Fruit fly (Drosophila melanogaster) whole organism, embryonic: ENCODE measurements around the gene CG15742.

Experiments used
- Ada2b ChIP-seq: fragments of 200-800 bp; sonication (Bioruptor generic); IDR thresholded peaks from 2 replicates; pipeline ENCODE4 v1.3.6; 2022; ENCODE audit warnings: missing biosample characterization, missing genetic modification characterization
- CG1024 ChIP-seq: fragments of 200-800 bp; sonication (Bioruptor generic); IDR thresholded peaks from 2 replicates; pipeline ENCODE4 v1.3.6; 2022; ENCODE audit warnings: missing biosample characterization, missing genetic modification characterization
- CG10366 ChIP-seq: fragments of 200-800 bp; sonication (Bioruptor generic); IDR thresholded peaks from 2 replicates; pipeline ENCODE4 v1.3.6; 2022; ENCODE audit warnings: missing biosample characterization, missing genetic modification characterization
- CG12071 ChIP-seq: fragments of 200-800 bp; sonication (Bioruptor generic); optimal IDR thresholded peaks from 3 replicates; lab custom pipeline; 2018; ENCODE audit warnings: missing biosample characterization, mild to moderate bottlenecking, missing genetic modification characterization
- CG17385 ChIP-seq: fragments of 200-800 bp; sonication (Bioruptor generic); optimal IDR thresholded peaks from 3 replicates; lab custom pipeline; 2018; ENCODE audit warnings: missing biosample characterization, mild to moderate bottlenecking, missing genetic modification characterization
- CG2116 ChIP-seq: fragments of 200-800 bp; sonication (Bioruptor generic); optimal IDR thresholded peaks from 3 replicates; lab custom pipeline; 2018; ENCODE audit warnings: missing biosample characterization, mild to moderate bottlenecking, missing genetic modification characterization
- CG31388 ChIP-seq: fragments of 200-800 bp; sonication (Bioruptor generic); optimal IDR thresholded peaks from 2 replicates; lab custom pipeline; 2016; ENCODE audit warnings: missing biosample characterization, missing genetic modification characterization
- CG3847 ChIP-seq: fragments of 200-800 bp; sonication (Bioruptor generic); IDR thresholded peaks from 2 replicates; pipeline ENCODE4 v1.3.6; 2022; ENCODE audit warnings: missing biosample characterization, missing genetic modification characterization
- CG4730 ChIP-seq: fragments of 200-800 bp; sonication (Bioruptor generic); IDR thresholded peaks from 2 replicates; pipeline ENCODE4 v1.3.6; 2022; ENCODE audit warnings: missing biosample characterization, missing genetic modification characterization
- CG6689 ChIP-seq: fragments of 200-800 bp; sonication (Bioruptor generic); IDR thresholded peaks from 2 replicates; pipeline ENCODE4 v1.3.6; 2022; ENCODE audit warnings: missing biosample characterization, missing genetic modification characterization
- CG8290 ChIP-seq, 3 experiments: fragments of 200-800 bp; sonication (Bioruptor generic); optimal IDR thresholded peaks; 2 replicates each; lab custom pipeline; 2016 to 2019; ENCODE audit warnings: missing biosample characterization in 3 of 3, missing genetic modification characterization in 3 of 3, mild to moderate bottlenecking in 2 of 3, moderate library complexity in 1 of 3
- CG9609 ChIP-seq: fragments of 200-800 bp; sonication (Bioruptor generic); optimal IDR thresholded peaks from 3 replicates; lab custom pipeline; 2016; ENCODE audit warnings: missing biosample characterization, missing genetic modification characterization
- D19B ChIP-seq: fragments of 200-800 bp; sonication (Bioruptor generic); optimal IDR thresholded peaks from 2 replicates; lab custom pipeline; 2017; ENCODE audit warnings: missing biosample characterization, mild to moderate bottlenecking, missing genetic modification characterization
- Dfd ChIP-seq, 2 experiments: fragments of >200 bp; optimal IDR thresholded peaks; 2 replicates each; lab custom pipeline; 2017; ENCODE audit warnings: missing biosample characterization in 2 of 2, missing genetic modification characterization in 2 of 2
- E2f2 ChIP-seq: fragments of 200-800 bp; sonication (Bioruptor generic); IDR thresholded peaks from 2 replicates; pipeline ENCODE4 v1.3.6; 2022; ENCODE audit warnings: missing biosample characterization, missing genetic modification characterization
- Elba2 ChIP-seq: fragments of 200-800 bp; sonication (Bioruptor generic); optimal IDR thresholded peaks from 3 replicates; lab custom pipeline; 2016; ENCODE audit warnings: missing biosample characterization, missing genetic modification characterization
- HLH54F ChIP-seq: fragments of 200-800 bp; sonication (Bioruptor generic); optimal IDR thresholded peaks from 3 replicates; lab custom pipeline; 2016; ENCODE audit warnings: missing biosample characterization, missing genetic modification characterization
- Hand ChIP-seq: fragments of 200-800 bp; sonication (Bioruptor generic); optimal IDR thresholded peaks from 2 replicates; lab custom pipeline; 2017; ENCODE audit warnings: mild to moderate bottlenecking, missing biosample characterization, missing genetic modification reagents, missing genetic modification characterization
- Hr39 ChIP-seq: fragments of >200 bp; optimal IDR thresholded peaks from 2 replicates; lab custom pipeline; 2017
- MTF-1 ChIP-seq: fragments of 200-800 bp; sonication (Bioruptor generic); optimal IDR thresholded peaks from 2 replicates; lab custom pipeline; 2018; ENCODE audit warnings: missing biosample characterization, mild to moderate bottlenecking, missing genetic modification characterization, borderline replicate concordance
- Med ChIP-seq: fragments of 200-800 bp; sonication (Bioruptor generic); peaks from one replicate; lab custom pipeline; 2016; ENCODE audit warnings: missing biosample characterization, missing genetic modification characterization, mild to moderate bottlenecking, inconsistent platforms, moderate library complexity
- Nf-YA ChIP-seq: fragments of 200-800 bp; sonication (Bioruptor generic); IDR thresholded peaks from 2 replicates; pipeline ENCODE4 v1.3.6; 2022; ENCODE audit warnings: missing biosample characterization, missing genetic modification characterization
- NfI ChIP-seq: fragments of 200-800 bp; sonication (Bioruptor generic); optimal IDR thresholded peaks from 3 replicates; lab custom pipeline; 2018; ENCODE audit warnings: missing biosample characterization, mild to moderate bottlenecking, missing genetic modification characterization, moderate library complexity
- Opbp ChIP-seq: fragments of 200-800 bp; sonication (Bioruptor generic); IDR thresholded peaks from 3 replicates; pipeline ENCODE4 v1.3.6; 2022; ENCODE audit warnings: missing biosample characterization, missing genetic modification characterization; ENCODE audit not compliant: partially characterized antibody
- Pdp1 ChIP-seq, 2 experiments: fragments of 200-800 bp; sonication (Bioruptor generic); optimal IDR thresholded peaks; 3 replicates each; lab custom pipeline; 2016; ENCODE audit warnings: missing biosample characterization in 2 of 2, missing genetic modification characterization in 2 of 2, mild to moderate bottlenecking in 1 of 2, moderate library complexity in 1 of 2
- Sox100B ChIP-seq: fragments of 200-800 bp; sonication (Bioruptor generic); optimal IDR thresholded peaks from 3 replicates; lab custom pipeline; 2018; ENCODE audit warnings: missing biosample characterization, mild to moderate bottlenecking, missing genetic modification characterization
- Spps ChIP-seq: fragments of 200-800 bp; sonication (Bioruptor generic); optimal IDR thresholded peaks from 2 replicates; lab custom pipeline; 2018; ENCODE audit warnings: missing biosample characterization, mild to moderate bottlenecking, missing genetic modification characterization
- ase ChIP-seq: fragments of 200-800 bp; sonication (Bioruptor generic); IDR thresholded peaks from 3 replicates; pipeline ENCODE4 v1.3.6; 2022; ENCODE audit warnings: missing biosample characterization, missing genetic modification characterization
- cad ChIP-seq: fragments of >200 bp; optimal IDR thresholded peaks from 2 replicates; lab custom pipeline; 2017; ENCODE audit warnings: missing biosample characterization, missing genetic modification characterization
- cg ChIP-seq: fragments of 200-800 bp; sonication (Bioruptor generic); optimal IDR thresholded peaks from 3 replicates; lab custom pipeline; 2019; ENCODE audit warnings: missing biosample characterization, mild to moderate bottlenecking, missing genetic modification characterization, moderate library complexity
- crp ChIP-seq, 2 experiments: fragments of 200-800 bp; sonication (Bioruptor generic); optimal IDR thresholded peaks; 2 replicates in 1 of 2; 3 replicates in 1 of 2; lab custom pipeline; 2017; ENCODE audit warnings: missing biosample characterization in 2 of 2, missing genetic modification characterization in 2 of 2, mild to moderate bottlenecking in 1 of 2, moderate library complexity in 1 of 2
- dan ChIP-seq: fragments of 200-800 bp; sonication (Bioruptor generic); IDR thresholded peaks from 2 replicates; pipeline ENCODE4 v1.3.6; 2022; ENCODE audit warnings: missing biosample characterization, missing genetic modification characterization
- dpn ChIP-seq, 2 experiments: fragments of 200-800 bp; sonication (Bioruptor generic); optimal IDR thresholded peaks; 3 replicates each; lab custom pipeline; 2016; ENCODE audit warnings: missing biosample characterization in 2 of 2, missing genetic modification characterization in 2 of 2
- exex ChIP-seq: fragments of 200-800 bp; sonication (Bioruptor generic); optimal IDR thresholded peaks from 4 replicates; lab custom pipeline; 2018; ENCODE audit warnings: missing biosample characterization, mild to moderate bottlenecking, missing genetic modification characterization, moderate library complexity
- ftz-f1 ChIP-seq: fragments of 200-800 bp; sonication (Bioruptor generic); optimal IDR thresholded peaks from 2 replicates; lab custom pipeline; 2016; ENCODE audit warnings: missing biosample characterization, missing genetic modification characterization
- gce ChIP-seq: fragments of 200-800 bp; sonication (Bioruptor generic); IDR thresholded peaks from 3 replicates; pipeline ENCODE4 v1.3.6; 2022; ENCODE audit warnings: missing biosample characterization, missing genetic modification characterization
- gsb ChIP-seq: fragments of 200-800 bp; sonication (Bioruptor generic); IDR thresholded peaks from 2 replicates; pipeline ENCODE4 v1.3.6; 2022; ENCODE audit warnings: missing biosample characterization, missing genetic modification characterization
- hkb ChIP-seq, 2 experiments: fragments of 200-800 bp in 1 of 2; fragments of >200 bp in 1 of 2; sonication (Bioruptor generic) in 1 of 2; IDR thresholded peaks in 1 of 2; optimal IDR thresholded peaks in 1 of 2; 2 replicates each; pipeline versions ENCODE4 v1.3.6 to Lab custom; 2017 to 2022; ENCODE audit warnings: missing biosample characterization in 1 of 2, missing genetic modification characterization in 1 of 2
- lilli ChIP-seq: fragments of 200-800 bp; sonication (Bioruptor generic); optimal IDR thresholded peaks from 3 replicates; lab custom pipeline; 2016; ENCODE audit warnings: missing biosample characterization, missing genetic modification characterization
- mirr ChIP-seq: fragments of 200-800 bp; sonication (Bioruptor generic); optimal IDR thresholded peaks from 3 replicates; lab custom pipeline; 2018; ENCODE audit warnings: missing biosample characterization, mild to moderate bottlenecking, missing genetic modification characterization
- nom ChIP-seq: fragments of 200-800 bp; sonication (Bioruptor generic); optimal IDR thresholded peaks from 2 replicates; lab custom pipeline; 2017; ENCODE audit warnings: missing biosample characterization, missing genetic modification characterization, mild to moderate bottlenecking, moderate library complexity, missing genetic modification reagents
- repo ChIP-seq: fragments of 200-800 bp; sonication (Bioruptor generic); optimal IDR thresholded peaks from 2 replicates; lab custom pipeline; 2016; ENCODE audit warnings: missing biosample characterization, missing genetic modification characterization
- ro ChIP-seq: fragments of 200-800 bp; sonication (Bioruptor generic); IDR thresholded peaks from 2 replicates; pipeline ENCODE4 v1.3.6; 2022; ENCODE audit warnings: missing biosample characterization, missing genetic modification characterization
- ssp ChIP-seq: fragments of 200-800 bp; sonication (Bioruptor generic); IDR thresholded peaks from 2 replicates; pipeline ENCODE4 v1.3.6; 2022; ENCODE audit warnings: missing biosample characterization, missing genetic modification characterization
- tup ChIP-seq: fragments of 200-800 bp; sonication (Bioruptor generic); optimal IDR thresholded peaks from 2 replicates; lab custom pipeline; 2016; ENCODE audit warnings: missing biosample characterization, mild to moderate bottlenecking, missing genetic modification characterization, moderate library complexity
- vvl ChIP-seq: fragments of 200-800 bp; sonication (Bioruptor generic); IDR thresholded peaks from 2 replicates; pipeline ENCODE4 v1.3.6; 2022; ENCODE audit warnings: missing biosample characterization, missing genetic modification characterization
- wek ChIP-seq: fragments of 200-800 bp; sonication (Bioruptor generic); optimal IDR thresholded peaks from 3 replicates; lab custom pipeline; 2018; ENCODE audit warnings: missing biosample characterization, mild to moderate bottlenecking, missing genetic modification characterization, moderate library complexity
- zfh1 ChIP-seq: fragments of 200-800 bp; sonication (Bioruptor generic); IDR thresholded peaks from 3 replicates; pipeline ENCODE4 v1.3.6; 2022; ENCODE audit warnings: missing biosample characterization, missing genetic modification characterization

Gene CG15742

DNA sequence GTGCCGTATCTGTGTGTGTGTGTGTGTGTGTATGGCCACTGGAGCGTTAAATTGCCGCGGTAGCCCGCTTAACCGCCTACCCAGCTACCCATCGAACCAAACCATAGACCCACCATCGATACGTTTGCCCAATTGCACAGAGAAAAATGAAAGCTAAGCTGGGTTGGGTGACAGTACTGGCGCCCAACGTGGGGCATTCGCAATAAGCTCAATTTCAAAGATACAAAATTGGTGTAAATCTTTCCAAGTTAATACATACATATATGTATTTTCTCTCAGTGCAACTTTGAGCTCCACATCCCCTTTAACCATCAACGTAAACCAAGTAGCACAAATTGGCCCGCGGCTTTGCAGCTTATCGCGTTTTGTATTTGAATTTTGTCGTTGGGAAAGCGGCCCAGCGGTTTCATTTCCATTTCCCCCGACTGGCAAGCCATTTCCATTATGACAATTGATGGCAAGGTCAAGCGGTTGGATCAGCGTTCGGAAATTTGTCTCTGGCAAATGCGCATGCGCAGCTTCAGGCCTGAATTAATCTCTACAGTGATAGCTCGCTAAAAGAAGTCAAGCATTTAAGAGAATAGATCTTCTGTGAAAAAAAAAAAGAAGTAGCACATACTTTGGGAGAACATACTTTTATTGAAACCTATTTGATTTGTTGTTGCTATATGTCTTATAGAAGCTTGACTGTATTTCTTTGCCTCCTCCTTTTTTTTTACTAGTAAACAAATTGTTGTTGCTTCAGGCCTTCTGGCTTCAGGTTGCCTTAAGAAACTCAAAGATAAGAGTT, 25.7 kb downstream of the CG15742 start (continued):
- peak; percentile 71; the same call in 1 of the 2 replicates for TF ChIP-seq CG1024 (GFP tag; lab: Robert Waterston, UW)
- no peak for TF ChIP-seq cad (GFP tag; lab: Kevin White, UChicago)
- no peak for TF ChIP-seq Opbp (GFP tag; lab: Robert Waterston, UW)
- peak; percentile 42; the same call in 1 of the 2 replicates for TF ChIP-seq ssp (GFP tag; lab: Robert Waterston, UW)
- peak; percentile 58 for TF ChIP-seq CG12071
- TF ChIP-seq CG9609, result peak; percentile 59
- TF ChIP-seq Pdp1 (GFP tag; optimal IDR thresholded peaks at IDR 0.05; lab: Kevin White, UChicago), result peak; percentile 65
- TF ChIP-seq CG4730, result peak; percentile 78
- peak; percentile 65 for TF ChIP-seq gsb (GFP tag; lab: Robert Waterston, UW)
- peak; percentile 57 for TF ChIP-seq CG3847 (GFP tag; lab: Robert Waterston, UW)
- TF ChIP-seq CG10366 (GFP tag; lab: Robert Waterston, UW), result peak; percentile 86
- TF ChIP-seq Elba2 (GFP tag; lab: Kevin White, UChicago), result no peak
- TF ChIP-seq Hr39 (lab: Kevin White, UChicago), result no peak
- peak; percentile 50 for TF ChIP-seq Sox100B (GFP tag; lab: Kevin White, UChicago)
- TF ChIP-seq zfh1, result peak; percentile 86
- peak; percentile 69 for TF ChIP-seq dpn (GFP tag; optimal IDR thresholded peaks at IDR 0.05; lab: Kevin White, UChicago)
- TF ChIP-seq dan (GFP tag; lab: Robert Waterston, UW), result peak; percentile 20; the same call in 1 of the 2 replicates
- peak; percentile 83 for TF ChIP-seq ase (GFP tag; lab: Robert Waterston, UW)
- peak; percentile 88 for TF ChIP-seq vvl
- TF ChIP-seq D19B, result peak; percentile 15
- no peak for TF ChIP-seq CG31388 (GFP tag; lab: Kevin White, UChicago)
- TF ChIP-seq Hand (GFP tag; lab: Kevin White, UChicago), result peak; percentile 23
- TF ChIP-seq gce (GFP tag; lab: Robert Waterston, UW), result peak; percentile 88; the same call in 2 of the 3 replicates
- peak; percentile 55 for TF ChIP-seq NfI (GFP tag; lab: Kevin White, UChicago)
- TF ChIP-seq CG2116, result peak; percentile 14
- peak; percentile 42 for TF ChIP-seq wek (GFP tag; lab: Kevin White, UChicago)
- peak; percentile 96 for TF ChIP-seq Med (GFP tag; lab: Kevin White, UChicago)
- no peak for TF ChIP-seq ftz-f1
- peak; percentile 68 for TF ChIP-seq CG6689 (GFP tag; lab: Robert Waterston, UW)
- TF ChIP-seq E2f2 (GFP tag; lab: Robert Waterston, UW), result no peak; the same call in 1 of the 2 replicates
- TF ChIP-seq CG17385 (GFP tag; lab: Kevin White, UChicago), result peak; percentile 60
- peak; percentile 36 for TF ChIP-seq CG8290 (GFP tag; optimal IDR thresholded peaks at IDR 0.05; lab: Kevin White, UChicago)
- peak in 1 of 2 experiments; percentile 93 for TF ChIP-seq CG8290 (tag; optimal IDR thresholded peaks at IDR 0.05; lab: Kevin White, UChicago)
- peak; percentile 15 for TF ChIP-seq MTF-1 (GFP tag; lab: Kevin White, UChicago)
- TF ChIP-seq hkb (optimal IDR thresholded peaks at IDR 0.05; lab: Kevin White, UChicago), result no peak
- peak; percentile 73 for TF ChIP-seq hkb (GFP tag; IDR thresholded peaks at IDR 0.05; lab: Robert Waterston, UW)
- TF ChIP-seq Spps (tag; lab: Kevin White, UChicago), result no peak
- TF ChIP-seq Ada2b (GFP tag; lab: Robert Waterston, UW), result peak; percentile 84
- TF ChIP-seq Dfd (GFP tag; optimal IDR thresholded peaks at IDR 0.05; lab: Kevin White, UChicago), result no peak
- TF ChIP-seq HLH54F (GFP tag; lab: Kevin White, UChicago), result peak; percentile 51
- no peak for TF ChIP-seq mirr (GFP tag; lab: Kevin White, UChicago)
- peak; percentile 23 for TF ChIP-seq repo (GFP tag; lab: Kevin White, UChicago)
- 0 out of 2 replicates have a peak, but pooled peaks have one; percentile 36 for TF ChIP-seq ro (GFP tag; lab: Robert Waterston, UW)
- no peak for TF ChIP-seq nom (GFP tag; lab: Kevin White, UChicago)
- TF ChIP-seq tup (GFP tag; lab: Kevin White, UChicago), result peak; percentile 63
- TF ChIP-seq Nf-YA (GFP tag; lab: Robert Waterston, UW), result peak; percentile 71
- peak in 1 of 2 experiments; percentile 24 for TF ChIP-seq crp (GFP tag; optimal IDR thresholded peaks at IDR 0.05; lab: Kevin White, UChicago)
- no peak for TF ChIP-seq exex
- peak; percentile 63 for TF ChIP-seq lilli (GFP tag; lab: Kevin White, UChicago)
- peak; percentile 18 for TF ChIP-seq cg
